Worm (Caenorhabditis elegans): ENCODE measurements around the gene thn-4.

The thn-4 gene

DNA sequence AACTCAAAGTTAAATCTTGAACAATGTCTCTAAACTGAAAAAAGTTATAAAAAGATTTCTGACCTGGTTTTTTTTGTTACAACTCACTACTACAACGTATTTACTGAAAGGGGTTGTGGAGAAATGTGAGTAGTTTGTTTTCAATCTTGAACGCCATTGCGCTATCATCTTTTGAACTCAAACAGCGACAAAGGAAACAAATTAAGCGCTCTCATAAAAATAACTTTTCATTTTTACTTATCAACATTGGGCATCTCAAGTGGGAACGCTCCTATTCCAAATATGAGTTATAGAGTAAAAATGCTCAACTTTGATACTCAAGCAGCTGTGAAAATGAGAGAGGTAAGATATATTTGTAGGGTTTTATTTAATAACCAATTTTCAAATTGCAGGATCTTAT is 22.2 kb upstream of the thn-4 start, which contains the start of gene F09C6.15:
Gene F09C6.15, plus strand, starts transcription at position 301 of the 400 bp plus-strand sequence.
- TF ChIP-seq zag-1 (tag; optimal IDR thresholded peaks at IDR 0.05) = no peak
- TF ChIP-seq egl-27 (tag; optimal IDR thresholded peaks at IDR 0.05) = no peak
- TF ChIP-seq nhr-77 (tag; optimal IDR thresholded peaks at IDR 0.05) = no peak
- TF ChIP-seq lin-11 (tag; optimal IDR thresholded peaks at IDR 0.05) = no peak
- no peak for TF ChIP-seq elt-3 (tag; optimal IDR thresholded peaks at IDR 0.05)
- no peak for TF ChIP-seq alr-1 (tag; optimal IDR thresholded peaks at IDR 0.05)

DNA sequence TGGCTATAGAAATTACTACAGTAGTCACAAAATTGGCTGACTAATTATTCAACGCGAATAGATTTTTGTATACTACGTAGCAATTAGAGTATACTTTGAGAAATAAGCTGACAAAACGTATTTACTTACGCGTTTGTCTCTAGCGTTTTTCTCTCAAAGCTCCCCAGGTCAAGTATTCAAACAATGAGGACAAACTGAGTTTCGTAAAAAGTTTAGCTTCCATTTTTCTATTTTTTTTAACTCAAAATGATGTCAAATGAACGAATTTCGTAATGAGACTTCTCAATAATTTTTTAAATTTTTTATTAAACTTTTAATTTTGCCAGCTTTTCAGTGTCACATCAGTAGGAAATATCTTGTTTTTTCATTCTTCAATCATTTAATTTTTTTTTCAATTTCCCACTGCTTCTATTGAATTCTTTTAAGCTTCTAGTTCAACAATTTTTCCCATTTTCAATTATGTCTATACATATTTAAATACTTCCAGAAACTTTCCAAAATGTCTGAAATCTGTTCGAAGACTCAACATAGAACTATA is 17.6 kb upstream of the thn-4 start, which contains the start of the genes ifas-2 and fbxa-44:
Gene ifas-2, minus strand, starts transcription at position 101 of the 538 bp plus-strand sequence.
Gene fbxa-44, plus strand, starts transcription at position 488 of the 538 bp plus-strand sequence.
- no peak for TF ChIP-seq elt-1 (tag; optimal IDR thresholded peaks at IDR 0.05)
- no peak for TF ChIP-seq Y55F3AM.14 (GFP tag; optimal IDR thresholded peaks at IDR 0.05)

DNA sequence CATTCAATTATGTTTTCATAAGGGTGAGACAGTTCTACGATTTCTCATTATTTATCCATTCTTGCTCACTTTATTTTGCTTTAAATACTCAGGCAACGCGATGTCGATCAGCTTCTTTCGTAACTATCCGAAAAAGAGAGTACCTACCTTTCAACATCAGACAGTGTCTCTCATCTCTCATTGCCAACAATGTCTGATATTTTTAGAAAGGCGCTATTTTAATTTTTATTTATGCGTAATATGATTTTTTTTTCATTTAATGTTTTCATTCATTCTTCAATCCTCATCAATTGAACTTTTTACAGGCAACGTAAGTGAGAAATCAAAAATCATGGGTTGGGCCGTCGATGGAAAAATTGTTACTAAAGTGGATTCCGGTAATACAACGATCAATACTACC is 13.5 kb upstream of the thn-4 start, which contains the start of gene F09C6.13:
Gene F09C6.13, plus strand, starts transcription at position 301 of the 400 bp plus-strand sequence.
- TF ChIP-seq skn-1 (tag; optimal IDR thresholded peaks at IDR 0.05) (no peak), R02D3.7 (tag; optimal IDR thresholded peaks at IDR 0.05) (no peak), elt-1 (tag; optimal IDR thresholded peaks at IDR 0.05) (no peak), lin-39 (tag; optimal IDR thresholded peaks at IDR 0.05) (no peak), peb-1 (tag; optimal IDR thresholded peaks at IDR 0.05) (no peak), nhr-10 (tag; optimal IDR thresholded peaks at IDR 0.05) (no peak), nhr-23 (tag; optimal IDR thresholded peaks at IDR 0.05) (no peak), nhr-6 (tag; optimal IDR thresholded peaks at IDR 0.05) (no peak), F13H6.1 (tag; optimal IDR thresholded peaks at IDR 0.05) (no peak), mab-5 (tag; optimal IDR thresholded peaks at IDR 0.05) (no peak), sma-9 (GFP tag; optimal IDR thresholded peaks at IDR 0.05) (no peak), sma-9 (tag; optimal IDR thresholded peaks at IDR 0.05) (no peak), nhr-129 (tag; optimal IDR thresholded peaks at IDR 0.05) (no peak), ztf-1 (GFP tag; conservative IDR thresholded peaks at IDR 0.05) (no peak), unc-39 (tag; optimal IDR thresholded peaks at IDR 0.05) (no peak), lsy-2 (tag; optimal IDR thresholded peaks at IDR 0.05) (no peak), ztf-11 (tag; optimal IDR thresholded peaks at IDR 0.05) (no peak), snpc-4 (tag; optimal IDR thresholded peaks at IDR 0.05) (no peak)

DNA sequence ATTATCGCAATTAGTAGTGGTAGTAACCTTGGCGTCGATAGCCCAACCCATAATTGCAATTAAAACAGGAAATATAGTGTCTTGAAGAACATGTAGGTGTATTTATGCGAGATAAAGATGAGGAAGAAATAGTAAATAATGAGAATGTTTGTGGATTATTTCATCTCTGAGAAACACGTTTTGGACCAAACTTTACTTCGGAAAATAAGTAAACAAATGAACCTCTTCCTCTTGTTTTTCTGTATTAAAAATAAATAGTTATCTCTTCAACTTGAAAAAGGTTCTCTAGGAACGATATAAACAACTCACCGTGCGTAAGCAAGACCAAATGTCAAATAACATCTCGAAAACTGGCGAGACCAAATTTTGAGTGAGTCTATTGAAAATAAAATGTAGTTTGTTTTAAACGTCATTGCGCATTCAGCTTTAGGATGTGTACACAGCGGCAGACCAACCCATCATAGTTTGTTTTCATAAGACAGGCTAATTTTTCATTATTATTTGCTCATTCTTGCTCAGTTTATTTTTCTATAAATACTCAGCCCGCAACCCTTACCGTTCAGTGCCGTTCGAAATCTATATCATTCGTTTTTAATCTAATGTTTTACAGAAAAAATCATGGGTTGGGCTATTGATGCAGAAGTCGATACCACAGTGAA is 11.1 kb upstream of the thn-4 start, which contains the start of the genes F09C6.11 and F09C6.12:
Gene F09C6.11, minus strand, starts transcription at position 51 of the 659 bp plus-strand sequence.
Gene F09C6.12, plus strand, starts transcription at position 609 of the 659 bp plus-strand sequence.
- TF ChIP-seq nhr-6 (tag; optimal IDR thresholded peaks at IDR 0.05) (no peak), lin-39 (tag; optimal IDR thresholded peaks at IDR 0.05) (no peak), aly-2 (tag; optimal IDR thresholded peaks at IDR 0.05) (no peak), C34F6.9 (tag; optimal IDR thresholded peaks at IDR 0.05) (no peak), elt-1 (tag; optimal IDR thresholded peaks at IDR 0.05) (no peak), skn-1 (tag; optimal IDR thresholded peaks at IDR 0.05) (no peak), snpc-4 (tag; optimal IDR thresholded peaks at IDR 0.05) (no peak), lsy-2 (tag; optimal IDR thresholded peaks at IDR 0.05) (no peak), R02D3.7 (tag; optimal IDR thresholded peaks at IDR 0.05) (no peak), ztf-1 (GFP tag; conservative IDR thresholded peaks at IDR 0.05) (no peak), ama-1 (optimal IDR thresholded peaks at IDR 0.05) (no peak), nhr-23 (tag; optimal IDR thresholded peaks at IDR 0.05) (no peak), gmeb-1 (tag; optimal IDR thresholded peaks at IDR 0.05) (no peak), nhr-11 (tag; optimal IDR thresholded peaks at IDR 0.05) (no peak), ceh-16 (tag; optimal IDR thresholded peaks at IDR 0.05) (no peak), elt-3 (tag; optimal IDR thresholded peaks at IDR 0.05) (no peak), sma-9 (GFP tag; optimal IDR thresholded peaks at IDR 0.05) (no peak), sma-9 (tag; optimal IDR thresholded peaks at IDR 0.05) (no peak), nhr-21 (tag; optimal IDR thresholded peaks at IDR 0.05) (no peak)

DNA sequence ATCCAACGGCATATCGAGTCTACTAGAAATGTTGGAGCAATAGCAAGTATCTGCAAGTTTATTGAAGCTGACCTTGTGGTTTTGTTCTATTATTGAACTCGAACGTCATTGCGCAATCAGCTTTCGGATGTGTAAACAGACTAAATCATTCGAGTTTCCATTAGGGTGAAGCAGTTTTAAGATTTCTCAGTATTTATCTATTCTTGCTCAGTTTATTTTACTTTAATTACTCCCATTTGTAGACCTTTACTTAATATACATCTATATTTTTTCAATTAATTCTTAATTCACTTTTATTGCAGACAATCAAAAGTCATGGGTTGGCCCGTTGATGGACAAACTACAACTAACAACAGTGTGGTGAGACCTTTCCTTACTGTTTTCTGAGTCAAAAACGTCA is 9.4 kb upstream of the thn-4 start, which contains the start of gene F09C6.14:
Gene F09C6.14, plus strand, starts transcription at position 301 of the 400 bp plus-strand sequence.
- TF ChIP-seq sma-3 (GFP tag; optimal IDR thresholded peaks at IDR 0.05) (no peak), nhr-11 (tag; optimal IDR thresholded peaks at IDR 0.05) (no peak), ZK546.5 (tag; optimal IDR thresholded peaks at IDR 0.05) (no peak), lin-39 (tag; optimal IDR thresholded peaks at IDR 0.05) (no peak), sma-9 (GFP tag; optimal IDR thresholded peaks at IDR 0.05) (no peak), sma-9 (tag; optimal IDR thresholded peaks at IDR 0.05) (no peak)
